Fruit fly (Drosophila melanogaster): ENCODE measurements around the gene ck.

ck gene

dm6 chr2L:15067832-15068231, 10.2 kb upstream of the ck start:
- TF ChIP-seq esn (GFP tag; optimal IDR thresholded peaks at IDR 0.05), result no peak
- TF ChIP-seq CG34406 (GFP tag; optimal IDR thresholded peaks at IDR 0.05), result no peak
- TF ChIP-seq vri (GFP tag; optimal IDR thresholded peaks at IDR 0.05), result peak; percentile 64
- TF ChIP-seq CG32006 (GFP tag; optimal IDR thresholded peaks at IDR 0.05), result no peak
- TF ChIP-seq Sox14 (GFP tag; optimal IDR thresholded peaks at IDR 0.05), result peak; percentile 48
- peak in 1 of 2 experiments; percentile 83 for TF ChIP-seq ss (GFP tag; optimal IDR thresholded peaks at IDR 0.05)
- TF ChIP-seq svp (GFP tag), result peak; percentile 93
- peak; percentile 48 for TF ChIP-seq Eip78C (GFP tag)
- peak; percentile 20 for TF ChIP-seq Eip75B (GFP tag; optimal IDR thresholded peaks at IDR 0.05)
- TF ChIP-seq CG8632 (GFP tag; optimal IDR thresholded peaks at IDR 0.05), result no peak
- TF ChIP-seq fkh (GFP tag; optimal IDR thresholded peaks at IDR 0.05), result peak; percentile 74

DNA sequence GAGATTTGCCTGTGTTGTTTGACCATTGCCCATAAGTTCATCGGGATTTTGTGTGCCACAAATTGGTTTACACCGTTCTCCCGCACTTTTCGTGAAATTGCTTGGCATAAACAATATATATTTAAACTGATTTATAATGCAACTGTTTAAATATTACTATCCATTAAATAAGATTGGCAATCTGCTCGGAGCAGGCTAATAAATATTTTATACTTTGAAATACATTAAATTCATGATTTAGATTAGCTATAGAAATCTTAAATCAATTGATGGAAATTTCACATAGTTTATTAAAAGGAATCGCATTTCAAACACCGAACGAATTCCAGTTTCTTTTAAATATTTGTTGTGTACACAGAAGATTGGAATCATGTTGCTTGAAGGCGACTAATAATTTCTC, 8.5 kb upstream of the ck start:
- TF ChIP-seq Eip78C (GFP tag) (peak; percentile 24), CG9139 (GFP tag; optimal IDR thresholded peaks at IDR 0.05) (no peak)

- TF ChIP-seq Eip78C (GFP tag) (peak; percentile 36), CG16779 (tag; optimal IDR thresholded peaks at IDR 0.05) (no peak)
Observed at dm6 chr2L:15065663-15066062, 8.0 kb upstream of the ck start.

dm6 chr2L:15062095-15062494, 4.4 kb upstream of the ck start:
- TF ChIP-seq Gug (GFP tag; IDR thresholded peaks at IDR 0.05) (no peak), CG4318 (GFP tag; optimal IDR thresholded peaks at IDR 0.05) (no peak), fd59A (GFP tag; optimal IDR thresholded peaks at IDR 0.05) (no peak), CG7368 (GFP tag; optimal IDR thresholded peaks at IDR 0.05) (no peak), dac (GFP tag; optimal IDR thresholded peaks at IDR 0.05) (no peak), CG8119 (GFP tag; IDR thresholded peaks at IDR 0.05) (no peak)

dm6 chr2L:15061368-15061767, 3.7 kb upstream of the ck start, which contains the start of the genes solo and vas:
solo (plus strand) TSS chr2L:15061656.
vas (plus strand) TSS chr2L:15061656.
- TF ChIP-seq CG7368 (GFP tag; optimal IDR thresholded peaks at IDR 0.05), result no peak
- peak; percentile 15 for TF ChIP-seq acj6 (GFP tag; optimal IDR thresholded peaks at IDR 0.05)
- no peak for TF ChIP-seq fkh (GFP tag; optimal IDR thresholded peaks at IDR 0.05)
- no peak for TF ChIP-seq Eip78C (GFP tag)
- TF ChIP-seq dac (GFP tag; optimal IDR thresholded peaks at IDR 0.05), result no peak
- TF ChIP-seq lz (GFP tag; optimal IDR thresholded peaks at IDR 0.05), result peak; percentile 19
- TF ChIP-seq CG8119 (GFP tag; IDR thresholded peaks at IDR 0.05), result no peak
- TF ChIP-seq CG9139 (GFP tag; optimal IDR thresholded peaks at IDR 0.05), result no peak
- TF ChIP-seq CG3032 (tag; optimal IDR thresholded peaks at IDR 0.05), result peak; percentile 53
- TF ChIP-seq CG6854 (GFP tag; optimal IDR thresholded peaks at IDR 0.05), result no peak
- peak; percentile 45 for TF ChIP-seq Hr4 (GFP tag; optimal IDR thresholded peaks at IDR 0.05)
- peak; percentile 17 for TF ChIP-seq topi (GFP tag; optimal IDR thresholded peaks at IDR 0.05)
- TF ChIP-seq ss (GFP tag; optimal IDR thresholded peaks at IDR 0.05), result no peak
- TF ChIP-seq CG11902 (GFP tag; optimal IDR thresholded peaks at IDR 0.05), result no peak
- no peak for TF ChIP-seq CG32006 (GFP tag; optimal IDR thresholded peaks at IDR 0.05)
- TF ChIP-seq vri (GFP tag; optimal IDR thresholded peaks at IDR 0.05), result no peak
- TF ChIP-seq eg (GFP tag; IDR thresholded peaks at IDR 0.05), result no peak
- TF ChIP-seq CG11762 (GFP tag; optimal IDR thresholded peaks at IDR 0.05; ENCODE audit: insufficient read depth), result no peak
- TF ChIP-seq Sox102F (GFP tag; optimal IDR thresholded peaks at IDR 0.05), result no peak
- no peak for TF ChIP-seq CG15336 (GFP tag; IDR thresholded peaks at IDR 0.05)
- TF ChIP-seq CG6163 (GFP tag; IDR thresholded peaks at IDR 0.05), result 0 out of 3 replicates have a peak, but pooled peaks have one; percentile 51
- no peak for TF ChIP-seq Lpt (GFP tag; optimal IDR thresholded peaks at IDR 0.05)
- no peak for TF ChIP-seq CG11294 (GFP tag; IDR thresholded peaks at IDR 0.05)
- TF ChIP-seq Sox14 (GFP tag; optimal IDR thresholded peaks at IDR 0.05), result peak; percentile 41
- TF ChIP-seq Ets96B (tag; optimal IDR thresholded peaks at IDR 0.05), result no peak
- no peak for TF ChIP-seq Eip75B (GFP tag; optimal IDR thresholded peaks at IDR 0.05)
- TF ChIP-seq OdsH (GFP tag; optimal IDR thresholded peaks at IDR 0.05), result peak; percentile 33
- no peak for TF ChIP-seq CG6808 (GFP tag; optimal IDR thresholded peaks at IDR 0.05)
- TF ChIP-seq Gug (GFP tag; IDR thresholded peaks at IDR 0.05), result no peak
- peak; percentile 19 for TF ChIP-seq CG10631 (GFP tag; optimal IDR thresholded peaks at IDR 0.05)
- peak; percentile 17 for TF ChIP-seq cyc (GFP tag; optimal IDR thresholded peaks at IDR 0.05)
- TF ChIP-seq achi (GFP tag; optimal IDR thresholded peaks at IDR 0.05), result no peak
- no peak for TF ChIP-seq fd85E (GFP tag; optimal IDR thresholded peaks at IDR 0.05)
- no peak for TF ChIP-seq Met (GFP tag; optimal IDR thresholded peaks at IDR 0.05)
- no peak for TF ChIP-seq CG8632 (GFP tag; optimal IDR thresholded peaks at IDR 0.05)
- no peak for TF ChIP-seq CG6276 (GFP tag; optimal IDR thresholded peaks at IDR 0.05)
- peak; percentile 18 for TF ChIP-seq CG31627 (GFP tag; optimal IDR thresholded peaks at IDR 0.05)
